Worm (Caenorhabditis elegans) whole organism, young adult: ENCODE results near the gene T01C3.11.

Source experiments
- C06A6.2 ChIP-seq: fragments of 200-800 bp; sonication (Bioruptor generic); conservative IDR thresholded peaks from 2 replicates; pipeline ENCODE4 v1.3.6; 2022; ENCODE audit warnings: missing genetic modification characterization, missing compliant biosample characterization
- D2030.7 ChIP-seq: fragments of 200-800 bp; sonication (Bioruptor generic); IDR thresholded peaks from 2 replicates; pipeline ENCODE4 v1.3.6; 2022; ENCODE audit warnings: missing genetic modification reagents, missing genetic modification characterization, missing compliant biosample characterization
- F23B12.7 ChIP-seq: sonication (generic microtip); optimal IDR thresholded peaks from 2 replicates; lab custom pipeline; 2017; ENCODE audit warnings: missing genetic modification characterization, mild to moderate bottlenecking, missing compliant biosample characterization, antibody characterized with exemption, moderate library complexity; ENCODE audit not compliant: insufficient read depth
- F33H1.4 ChIP-seq: fragments of 200-800 bp; sonication (Bioruptor generic); IDR thresholded peaks from 2 replicates; pipeline ENCODE4 v1.3.6; 2022; ENCODE audit warnings: missing genetic modification reagents, missing genetic modification characterization, missing compliant biosample characterization
- F37B4.10 ChIP-seq: fragments of 200-800 bp; sonication (Bioruptor generic); IDR thresholded peaks from 2 replicates; pipeline ENCODE4 v1.3.6; 2022; ENCODE audit warnings: missing genetic modification characterization, missing compliant biosample characterization
- F55B11.4 ChIP-seq: sonication (generic microtip); optimal IDR thresholded peaks from 2 replicates; lab custom pipeline; 2016; ENCODE audit warnings: missing compliant biosample characterization, missing genetic modification characterization, borderline replicate concordance; ENCODE audit not compliant: insufficient read depth
- T07F8.4 ChIP-seq: sonication (generic microtip); optimal IDR thresholded peaks from 2 replicates; lab custom pipeline; 2016; ENCODE audit warnings: mild to moderate bottlenecking, missing genetic modification characterization, moderate library complexity, missing compliant biosample characterization
- Y53F4B.3 ChIP-seq: fragments of 200-800 bp; sonication (Bioruptor generic); IDR thresholded peaks from 2 replicates; pipeline ENCODE4 v1.3.6; 2022; ENCODE audit warnings: missing genetic modification reagents, missing genetic modification characterization, missing compliant biosample characterization
- Y53G8AR.9 ChIP-seq: fragments of 200-800 bp; sonication (Bioruptor generic); conservative IDR thresholded peaks from 2 replicates; pipeline ENCODE4 v1.3.6; 2022; ENCODE audit warnings: missing genetic modification reagents, missing genetic modification characterization, missing compliant biosample characterization
- Y79H2A.3 ChIP-seq: fragments of 200-800 bp; sonication (Bioruptor generic); conservative IDR thresholded peaks from 2 replicates; pipeline ENCODE4 v1.3.6; 2022; ENCODE audit warnings: missing genetic modification reagents, missing genetic modification characterization, missing compliant biosample characterization
- Y95B8A.8 ChIP-seq: fragments of 200-800 bp; sonication (Bioruptor generic); IDR thresholded peaks from 2 replicates; pipeline ENCODE4 v1.3.6; 2022; ENCODE audit warnings: missing genetic modification reagents, missing genetic modification characterization, missing compliant biosample characterization
- ZK185.1 ChIP-seq: sonication (generic microtip); optimal IDR thresholded peaks from 2 replicates; lab custom pipeline; 2016; ENCODE audit warnings: mild to moderate bottlenecking, missing genetic modification characterization, missing compliant biosample characterization; ENCODE audit not compliant: poor library complexity, severe bottlenecking
- akir-1 ChIP-seq: fragments of 200-800 bp; sonication (Bioruptor generic); optimal IDR thresholded peaks from 2 replicates; lab custom pipeline; 2018; ENCODE audit warnings: mild to moderate bottlenecking, missing genetic modification characterization, moderate library complexity, missing compliant biosample characterization
- ama-1 ChIP-seq, 3 experiments: fragments of 150-350 bp in 1 of 3; sonication (generic microtip) in 2 of 3; optimal IDR thresholded peaks; 2 replicates each; lab custom pipeline; 2014 to 2018; ENCODE audit warnings: missing biosample characterization in 2 of 3, missing genetic modification characterization in 2 of 3, missing genetic modification reagents in 2 of 3
- atf-7 ChIP-seq: sonication (generic microtip); optimal IDR thresholded peaks from 2 replicates; lab custom pipeline; 2017; ENCODE audit warnings: mild to moderate bottlenecking, missing genetic modification characterization, missing compliant biosample characterization
- attf-6 ChIP-seq: fragments of 200-800 bp; sonication (Bioruptor generic); IDR thresholded peaks from 2 replicates; pipeline ENCODE4 v1.3.6; 2022; ENCODE audit warnings: missing genetic modification reagents, missing genetic modification characterization, missing compliant biosample characterization
- ccch-3 ChIP-seq: fragments of 200-800 bp; sonication (Bioruptor generic); optimal IDR thresholded peaks from 2 replicates; lab custom pipeline; 2018; ENCODE audit warnings: mild to moderate bottlenecking, missing genetic modification characterization, missing compliant biosample characterization
- ceh-100 ChIP-seq: fragments of 200-800 bp; sonication (Bioruptor generic); IDR thresholded peaks from 2 replicates; pipeline ENCODE4 v1.3.6; 2022; ENCODE audit warnings: missing genetic modification reagents, missing genetic modification characterization, missing compliant biosample characterization
- ceh-27 ChIP-seq: fragments of 200-800 bp; sonication (Bioruptor generic); optimal IDR thresholded peaks from 2 replicates; lab custom pipeline; 2018; ENCODE audit warnings: mild to moderate bottlenecking, missing genetic modification characterization, moderate library complexity, missing compliant biosample characterization
- die-1 ChIP-seq: sonication (generic microtip); optimal IDR thresholded peaks from 2 replicates; lab custom pipeline; 2016; ENCODE audit warnings: missing genotype, mild to moderate bottlenecking, missing genetic modification characterization, missing compliant biosample characterization
- dpff-1 ChIP-seq: sonication (generic microtip); optimal IDR thresholded peaks from 2 replicates; lab custom pipeline; 2017; ENCODE audit warnings: mild to moderate bottlenecking, missing genetic modification characterization, missing compliant biosample characterization
- egl-44 ChIP-seq: fragments of 200-800 bp; sonication (Bioruptor generic); IDR thresholded peaks from 2 replicates; pipeline ENCODE4 v1.3.6; 2022; ENCODE audit warnings: missing genetic modification reagents, missing genetic modification characterization, missing compliant biosample characterization
- gei-17 ChIP-seq: fragments of 200-800 bp; sonication (Bioruptor generic); optimal IDR thresholded peaks from 2 replicates; lab custom pipeline; 2018; ENCODE audit warnings: mild to moderate bottlenecking, missing genetic modification characterization, missing compliant biosample characterization
- him-1 ChIP-seq: sonication (generic microtip); optimal IDR thresholded peaks from 2 replicates; lab custom pipeline; 2016; ENCODE audit warnings: missing genotype, missing genetic modification reagents, missing genetic modification characterization, missing compliant biosample characterization
- hmg-1.2 ChIP-seq: fragments of 200-800 bp; sonication (Bioruptor generic); IDR thresholded peaks from 2 replicates; pipeline ENCODE4 v1.3.6; 2022; ENCODE audit warnings: missing genetic modification reagents, missing genetic modification characterization, missing compliant biosample characterization
- hsf-1 ChIP-seq: fragments of 200-800 bp; sonication (Bioruptor generic); IDR thresholded peaks from 2 replicates; pipeline ENCODE4 v1.3.6; 2022; ENCODE audit warnings: missing genetic modification reagents, missing genetic modification characterization, missing compliant biosample characterization
- lin-26 ChIP-seq: fragments of 200-800 bp; sonication (Bioruptor generic); IDR thresholded peaks from 2 replicates; pipeline ENCODE4 v1.3.6; 2022; ENCODE audit warnings: missing genetic modification reagents, missing genetic modification characterization, missing compliant biosample characterization
- lin-35 ChIP-seq, 3 experiments: fragments of 150-350 bp in 2 of 3; sonication (generic microtip) in 1 of 3; optimal IDR thresholded peaks; 2 replicates each; lab custom pipeline; 2014 to 2018; ENCODE audit warnings: missing biosample characterization in 3 of 3, missing genetic modification characterization in 3 of 3, missing genetic modification reagents in 3 of 3
- lin-40 ChIP-seq: sonication (generic microtip); optimal IDR thresholded peaks from 2 replicates; lab custom pipeline; 2016; ENCODE audit warnings: missing genetic modification characterization, mild to moderate bottlenecking, missing compliant biosample characterization, missing genotype, missing genetic modification reagents
- lin-54 ChIP-seq: fragments of 200-800 bp; sonication (Bioruptor generic); optimal IDR thresholded peaks from 2 replicates; lab custom pipeline; 2018; ENCODE audit warnings: mild to moderate bottlenecking, missing genetic modification characterization, missing compliant biosample characterization
- lir-1 ChIP-seq: fragments of 200-800 bp; sonication (Bioruptor generic); conservative IDR thresholded peaks from 2 replicates; pipeline ENCODE4 v1.3.6; 2022; ENCODE audit warnings: missing genetic modification reagents, missing genetic modification characterization, missing compliant biosample characterization
- lsy-27 ChIP-seq: sonication (generic microtip); optimal IDR thresholded peaks from 2 replicates; lab custom pipeline; 2017; ENCODE audit warnings: missing genetic modification characterization, mild to moderate bottlenecking, missing compliant biosample characterization, antibody characterized with exemption, missing genotype, borderline replicate concordance; ENCODE audit not compliant: insufficient read depth
- madf-3 ChIP-seq: fragments of 200-800 bp; sonication (Bioruptor generic); IDR thresholded peaks from 2 replicates; pipeline ENCODE4 v1.3.6; 2022; ENCODE audit warnings: missing genetic modification reagents, missing genetic modification characterization, missing compliant biosample characterization
- madf-6 ChIP-seq: fragments of 200-800 bp; sonication (Bioruptor generic); IDR thresholded peaks from 2 replicates; pipeline ENCODE4 v1.3.6; 2022; ENCODE audit warnings: missing genetic modification reagents, missing genetic modification characterization, missing compliant biosample characterization
- nhr-120 ChIP-seq: fragments of 200-800 bp; sonication (Bioruptor generic); IDR thresholded peaks from 2 replicates; pipeline ENCODE4 v1.3.6; 2022; ENCODE audit warnings: missing genetic modification characterization, missing compliant biosample characterization
- pha-4 ChIP-seq: fragments of 150-350 bp; sonication (generic microtip); optimal IDR thresholded peaks from 2 replicates; lab custom pipeline; 2014; ENCODE audit warnings: missing biosample characterization, missing genetic modification reagents, missing genetic modification characterization
- rcor-1 ChIP-seq: fragments of 200-800 bp; sonication (Bioruptor generic); IDR thresholded peaks from 2 replicates; pipeline ENCODE4 v1.3.6; 2022; ENCODE audit warnings: missing genetic modification reagents, missing genetic modification characterization, missing compliant biosample characterization
- repo-1 ChIP-seq: sonication (generic microtip); optimal IDR thresholded peaks from 2 replicates; lab custom pipeline; 2017; ENCODE audit warnings: mild to moderate bottlenecking, missing genetic modification characterization, missing compliant biosample characterization
- rpc-1 ChIP-seq, 2 experiments: fragments of 150-350 bp in 1 of 2; sonication (generic microtip) in 1 of 2; optimal IDR thresholded peaks; 2 replicates each; lab custom pipeline; 2014 to 2018; ENCODE audit warnings: missing biosample characterization in 1 of 2, missing genetic modification characterization in 1 of 2, missing genetic modification reagents in 1 of 2, missing genotype in 1 of 2
- sdz-38 ChIP-seq: sonication (generic microtip); optimal IDR thresholded peaks from 2 replicates; lab custom pipeline; 2016; ENCODE audit warnings: missing genotype, missing genetic modification characterization, missing compliant biosample characterization
- snpc-1.1 ChIP-seq: sonication (generic microtip); optimal IDR thresholded peaks from 2 replicates; lab custom pipeline; 2017; ENCODE audit warnings: missing genetic modification characterization, mild to moderate bottlenecking, missing compliant biosample characterization, antibody characterized with exemption, moderate library complexity, missing genotype, missing genetic modification reagents; ENCODE audit not compliant: insufficient read depth
- snpc-3.4 ChIP-seq: sonication (generic microtip); optimal IDR thresholded peaks from 2 replicates; lab custom pipeline; 2017; ENCODE audit warnings: missing genetic modification characterization, mild to moderate bottlenecking, missing compliant biosample characterization, antibody characterized with exemption, moderate library complexity, missing genotype, missing genetic modification reagents
- snpc-4 ChIP-seq, 5 experiments: fragments of 150-350 bp in 1 of 5; sonication (generic microtip) in 4 of 5; optimal IDR thresholded peaks; 2 replicates each; lab custom pipeline; 2014 to 2018; ENCODE audit warnings: missing genetic modification characterization in 5 of 5, missing biosample characterization in 3 of 5, antibody characterized with exemption in 2 of 5, mild to moderate bottlenecking in 2 of 5, missing compliant biosample characterization in 2 of 5, missing genotype in 2 of 5, moderate library complexity in 2 of 5, missing genetic modification reagents in 1 of 5
- tbp1 ChIP-seq: fragments of 200-800 bp; sonication (Bioruptor generic); optimal IDR thresholded peaks from 2 replicates; lab custom pipeline; 2018; ENCODE audit warnings: mild to moderate bottlenecking, missing genetic modification characterization, missing compliant biosample characterization
- ztf-25 ChIP-seq: fragments of 200-800 bp; sonication (Bioruptor generic); IDR thresholded peaks from 2 replicates; pipeline ENCODE4 v1.3.6; 2022; ENCODE audit warnings: missing genetic modification reagents, missing genetic modification characterization, missing compliant biosample characterization
- ztf-3 ChIP-seq: fragments of 200-800 bp; sonication (Bioruptor generic); optimal IDR thresholded peaks from 2 replicates; lab custom pipeline; 2018; ENCODE audit warnings: mild to moderate bottlenecking, missing genetic modification characterization, missing compliant biosample characterization

Gene T01C3.11

DNA sequence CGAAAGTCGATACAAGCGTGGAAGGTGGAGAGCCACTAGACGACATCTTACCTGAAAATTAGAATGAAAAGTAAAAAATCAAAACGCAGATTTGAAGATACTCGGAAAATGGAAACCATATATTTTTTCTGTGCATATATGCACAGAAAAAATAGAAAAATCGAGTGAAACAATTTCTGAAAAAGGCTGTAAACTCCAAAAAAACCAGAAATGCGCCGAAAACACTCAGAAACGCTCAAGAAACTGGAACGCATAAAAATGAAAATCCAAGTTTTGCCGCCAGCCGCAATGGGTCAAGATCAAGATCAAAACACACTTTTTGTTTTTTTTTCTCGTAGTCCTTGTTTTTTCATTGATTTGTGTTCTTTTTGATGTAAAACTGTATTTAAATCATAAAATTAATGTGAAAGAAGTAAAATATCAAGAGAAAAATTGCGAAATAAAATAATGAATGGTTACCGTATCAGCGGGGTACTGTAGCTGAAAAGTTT lies 6.7 kb upstream of the T01C3.11 start, which contains the start of gene T01C3.3 (continued):
- TF ChIP-seq ama-1 (optimal IDR thresholded peaks at IDR 0.05; lab: Kevin White, UChicago) (no peak), ama-1 (GFP tag; optimal IDR thresholded peaks at IDR 0.05; lab: Kevin White, UChicago) (no peak), die-1 (no peak), attf-6 (no peak), ceh-100 (0 out of 2 replicates have a peak, but pooled peaks have one; percentile 32), ztf-3 (GFP tag; lab: Kevin White, UChicago) (no peak), lin-26 (GFP tag; lab: Robert Waterston, UW) (no peak), lin-35 (GFP tag; optimal IDR thresholded peaks at IDR 0.05; lab: Kevin White, UChicago) (peak in 1 of 3 experiments; percentile 59), lir-1 (GFP tag; lab: Robert Waterston, UW) (no peak), snpc-4 (GFP tag; optimal IDR thresholded peaks at IDR 0.05; lab: Kevin White, UChicago) (peak; percentile 22), snpc-4 (tag; optimal IDR thresholded peaks at IDR 0.05; lab: Kevin White, UChicago) (peak in 1 of 4 experiments; percentile 10), lsy-27 (no peak), rcor-1 (GFP tag; lab: Robert Waterston, UW) (peak; percentile 56), C06A6.2 (GFP tag; lab: Robert Waterston, UW) (no peak), Y79H2A.3 (no peak), akir-1 (GFP tag; lab: Kevin White, UChicago) (no peak), ccch-3 (GFP tag; lab: Kevin White, UChicago) (no peak), F37B4.10 (GFP tag; lab: Robert Waterston, UW) (no peak), D2030.7 (peak; percentile 89), madf-3 (GFP tag; lab: Robert Waterston, UW) (peak; percentile 78; the same call in 1 of the 2 replicates), egl-44 (no peak), ZK185.1 (no peak), ztf-25 (GFP tag; lab: Robert Waterston, UW) (0 out of 2 replicates have a peak, but pooled peaks have one; percentile 24), nhr-120 (GFP tag; lab: Robert Waterston, UW) (no peak), hmg-1.2 (GFP tag; lab: Robert Waterston, UW) (peak; percentile 52), F33H1.4 (GFP tag; lab: Robert Waterston, UW) (peak; percentile 78), atf-7 (no peak), Y95B8A.8 (GFP tag; lab: Robert Waterston, UW) (peak; percentile 51; the same call in 1 of the 2 replicates), T07F8.4 (tag; lab: Kevin White, UChicago) (no peak), Y53F4B.3 (GFP tag; lab: Robert Waterston, UW) (no peak), pha-4 (tag; lab: Kevin White, UChicago) (no peak), sdz-38 (tag; lab: Kevin White, UChicago) (no peak), lin-54 (GFP tag; lab: Kevin White, UChicago) (peak; percentile 52), rpc-1 (optimal IDR thresholded peaks at IDR 0.05; lab: Kevin White, UChicago) (no peak), rpc-1 (tag; optimal IDR thresholded peaks at IDR 0.05; lab: Kevin White, UChicago) (no peak), gei-17 (GFP tag; lab: Kevin White, UChicago) (no peak), F55B11.4 (tag; lab: Kevin White, UChicago) (no peak), ceh-27 (no peak), F23B12.7 (no peak), dpff-1 (tag; lab: Kevin White, UChicago) (no peak), tbp1 (peak; percentile 32), hsf-1 (GFP tag; lab: Robert Waterston, UW) (peak; percentile 86), snpc-3.4 (tag; lab: Kevin White, UChicago) (peak; percentile 72), snpc-1.1 (tag; lab: Kevin White, UChicago) (no peak), Y53G8AR.9 (GFP tag; lab: Robert Waterston, UW) (no peak), lin-40 (tag; lab: Kevin White, UChicago) (no peak), him-1 (tag; lab: Kevin White, UChicago) (no peak), repo-1 (tag; lab: Kevin White, UChicago) (no peak), madf-6 (GFP tag; lab: Robert Waterston, UW) (peak; percentile 96)
